Fruit fly (Drosophila melanogaster): ENCODE results near the gene MED28.

Gene MED28

DNA sequence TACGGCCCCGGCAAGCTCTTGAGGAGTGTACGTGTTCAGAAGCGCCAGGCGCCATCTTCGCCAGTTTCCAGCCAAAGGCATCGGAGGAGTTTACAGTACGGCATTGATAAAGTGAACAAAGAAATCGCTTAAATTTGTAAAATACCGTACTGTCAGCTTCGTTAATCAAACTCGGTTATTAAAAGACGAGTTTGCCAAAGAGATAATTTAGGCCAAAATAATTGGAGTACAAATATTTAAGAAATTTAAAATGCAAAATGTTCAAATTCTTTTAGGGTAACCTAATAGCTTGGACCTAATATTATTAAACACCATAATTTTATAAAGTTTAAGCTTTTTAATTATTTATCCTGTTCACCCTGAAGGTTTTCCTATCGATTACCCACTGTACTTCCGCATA is 25.0 kb upstream of the MED28 start (continued):
- TF ChIP-seq topi (GFP tag; optimal IDR thresholded peaks at IDR 0.05) (no peak), CG8119 (GFP tag; IDR thresholded peaks at IDR 0.05) (peak; percentile 64), CG6854 (GFP tag; optimal IDR thresholded peaks at IDR 0.05) (no peak), Eip93F (GFP tag; optimal IDR thresholded peaks at IDR 0.05) (no peak), fkh (GFP tag; optimal IDR thresholded peaks at IDR 0.05) (no peak), net (GFP tag; optimal IDR thresholded peaks at IDR 0.05) (no peak), Smox (GFP tag; optimal IDR thresholded peaks at IDR 0.05) (no peak), Sox102F (GFP tag; optimal IDR thresholded peaks at IDR 0.05) (no peak), Lpt (GFP tag; optimal IDR thresholded peaks at IDR 0.05) (peak; percentile 13), vri (GFP tag; optimal IDR thresholded peaks at IDR 0.05) (no peak), Ets21C (GFP tag; optimal IDR thresholded peaks at IDR 0.05) (no peak), Eip78C (GFP tag) (peak; percentile 74), Hr39 (GFP tag; optimal IDR thresholded peaks at IDR 0.05) (peak; percentile 27), cyc (GFP tag; optimal IDR thresholded peaks at IDR 0.05) (no peak), Hr4 (GFP tag; optimal IDR thresholded peaks at IDR 0.05) (peak; percentile 54), CG1621 (tag; optimal IDR thresholded peaks at IDR 0.05) (peak; percentile 13), svp (GFP tag) (peak; percentile 61), eg (GFP tag; IDR thresholded peaks at IDR 0.05) (no peak), CG6808 (GFP tag; optimal IDR thresholded peaks at IDR 0.05) (no peak)

DNA sequence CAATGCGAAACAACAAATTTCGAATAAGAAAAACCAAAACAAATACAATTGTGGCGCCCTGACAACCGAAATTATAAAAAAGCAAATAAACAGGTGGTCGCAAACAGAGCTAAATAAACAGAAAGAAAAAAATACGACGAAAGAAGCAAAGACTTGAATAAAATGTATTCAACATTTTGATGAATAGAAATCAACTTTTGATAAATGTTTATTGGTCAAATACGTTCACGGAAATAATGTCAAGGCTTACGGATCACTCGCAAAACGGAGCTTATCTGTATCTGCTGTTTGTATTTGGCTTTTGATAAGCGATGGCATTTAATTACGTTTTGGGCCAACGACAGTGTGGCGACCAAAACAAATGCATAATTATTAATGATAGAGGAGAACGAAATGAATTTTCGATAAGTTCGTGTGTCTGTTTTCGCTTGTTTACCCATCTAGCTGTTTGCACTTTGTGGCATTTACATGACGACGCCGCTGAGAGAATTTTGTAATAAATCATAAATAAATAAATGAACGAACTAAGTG is 23.6 kb upstream of the MED28 start:
- TF ChIP-seq CG34406 (GFP tag; optimal IDR thresholded peaks at IDR 0.05) (no peak), CG11762 (GFP tag; optimal IDR thresholded peaks at IDR 0.05; ENCODE audit: insufficient read depth) (no peak), Hr38 (GFP tag; optimal IDR thresholded peaks at IDR 0.05) (no peak), Lpt (GFP tag; optimal IDR thresholded peaks at IDR 0.05) (no peak), CG8319 (GFP tag; optimal IDR thresholded peaks at IDR 0.05) (no peak), CG7368 (GFP tag; optimal IDR thresholded peaks at IDR 0.05) (no peak), CG3032 (tag; optimal IDR thresholded peaks at IDR 0.05) (no peak), CG31627 (GFP tag; optimal IDR thresholded peaks at IDR 0.05) (no peak), Ets21C (GFP tag; optimal IDR thresholded peaks at IDR 0.05) (no peak), vri (GFP tag; optimal IDR thresholded peaks at IDR 0.05) (peak; percentile 54), eg (GFP tag; IDR thresholded peaks at IDR 0.05) (no peak), Smox (GFP tag; optimal IDR thresholded peaks at IDR 0.05) (no peak), CG16779 (tag; optimal IDR thresholded peaks at IDR 0.05) (no peak), acj6 (GFP tag; optimal IDR thresholded peaks at IDR 0.05) (no peak), pdm3 (GFP tag; optimal IDR thresholded peaks at IDR 0.05) (no peak), OdsH (GFP tag; optimal IDR thresholded peaks at IDR 0.05) (no peak), Hr39 (GFP tag; optimal IDR thresholded peaks at IDR 0.05) (no peak), net (GFP tag; optimal IDR thresholded peaks at IDR 0.05) (no peak), CG6854 (GFP tag; optimal IDR thresholded peaks at IDR 0.05) (no peak), Sox102F (GFP tag; optimal IDR thresholded peaks at IDR 0.05) (peak; percentile 14), salr (GFP tag; optimal IDR thresholded peaks at IDR 0.05) (no peak), Blimp-1 (GFP tag; optimal IDR thresholded peaks at IDR 0.05) (no peak), Eip93F (GFP tag; optimal IDR thresholded peaks at IDR 0.05) (no peak), topi (GFP tag; optimal IDR thresholded peaks at IDR 0.05) (no peak), dac (GFP tag; optimal IDR thresholded peaks at IDR 0.05) (no peak), CG8119 (GFP tag; IDR thresholded peaks at IDR 0.05) (no peak), CG32006 (GFP tag; optimal IDR thresholded peaks at IDR 0.05) (no peak), CG10631 (GFP tag; optimal IDR thresholded peaks at IDR 0.05) (no peak), esn (GFP tag; optimal IDR thresholded peaks at IDR 0.05) (peak; percentile 20), Hr4 (GFP tag; optimal IDR thresholded peaks at IDR 0.05) (no peak), fkh (GFP tag; optimal IDR thresholded peaks at IDR 0.05) (peak; percentile 98), CG15336 (GFP tag; IDR thresholded peaks at IDR 0.05) (no peak), CG4318 (GFP tag; optimal IDR thresholded peaks at IDR 0.05) (no peak), Eip78C (GFP tag) (peak; percentile 41), lz (GFP tag; optimal IDR thresholded peaks at IDR 0.05) (no peak), Eip75B (GFP tag; optimal IDR thresholded peaks at IDR 0.05) (no peak), svp (GFP tag) (peak; percentile 65), fd85E (GFP tag; optimal IDR thresholded peaks at IDR 0.05) (no peak)

Measured in whole organism, prepupa.